Worm (Caenorhabditis elegans) whole organism, L4 larva: Measurements from ENCODE around the gene Y53G8AR.8.
A peak's percentile ranks its signal among the peaks of the same experiment; 100 is the strongest.

Experiments used
- D1046.2 ChIP-seq: fragments of 200-800 bp; sonication (Bioruptor generic); IDR thresholded peaks from 2 replicates; pipeline ENCODE4 v1.3.6; 2022; ENCODE audit warnings: missing genetic modification characterization, missing compliant biosample characterization
- F37D6.2 ChIP-seq: sonication (generic microtip); optimal IDR thresholded peaks from 2 replicates; lab custom pipeline; 2016; ENCODE audit warnings: mild to moderate bottlenecking, missing genetic modification characterization, missing compliant biosample characterization
- F44E2.7 ChIP-seq: fragments of 200-800 bp; sonication (Bioruptor generic); IDR thresholded peaks from 2 replicates; pipeline ENCODE4 v2.1.2; 2022; ENCODE audit warnings: missing genetic modification characterization, missing compliant biosample characterization
- F49E8.2 ChIP-seq: sonication (generic microtip); optimal IDR thresholded peaks from 2 replicates; lab custom pipeline; 2016; ENCODE audit warnings: missing compliant biosample characterization, mild to moderate bottlenecking, missing genetic modification characterization, borderline replicate concordance
- R02D3.7 ChIP-seq: fragments of 150-350 bp; sonication (generic microtip); optimal IDR thresholded peaks from 3 replicates; lab custom pipeline; 2014; ENCODE audit warnings: missing biosample characterization, missing genetic modification characterization
- Y48G9A.11 ChIP-seq: fragments of 200-800 bp; sonication (Bioruptor generic); IDR thresholded peaks from 2 replicates; pipeline ENCODE4 v1.3.6; 2022; ENCODE audit warnings: missing genetic modification reagents, missing genetic modification characterization, missing compliant biosample characterization
- aha-1 ChIP-seq: fragments of 150-350 bp; peaks from one replicate; lab custom pipeline; 2014; ENCODE audit warnings: missing biosample characterization, missing genetic modification characterization
- ama-1 ChIP-seq: fragments of 150-350 bp; optimal IDR thresholded peaks from 2 replicates; lab custom pipeline; 2014; ENCODE audit warnings: inconsistent platforms, mixed read lengths
- ceh-20 ChIP-seq: fragments of 200-800 bp; sonication (Bioruptor generic); IDR thresholded peaks from 2 replicates; pipeline ENCODE4 v1.3.6; 2022; ENCODE audit warnings: missing genetic modification reagents, missing genetic modification characterization, missing compliant biosample characterization
- ceh-28 ChIP-seq: fragments of 150-350 bp; optimal IDR thresholded peaks from 2 replicates; lab custom pipeline; 2014; ENCODE audit warnings: missing biosample characterization, missing genetic modification reagents, missing genetic modification characterization
- ceh-44 ChIP-seq: fragments of 200-800 bp; sonication (Bioruptor generic); IDR thresholded peaks from 2 replicates; pipeline ENCODE4 v1.3.6; 2022; ENCODE audit warnings: missing genetic modification reagents, missing genetic modification characterization, missing compliant biosample characterization
- cey-2 ChIP-seq: sonication (generic microtip); optimal IDR thresholded peaks from 3 replicates; lab custom pipeline; 2017; ENCODE audit warnings: missing genetic modification characterization, mild to moderate bottlenecking, missing compliant biosample characterization, antibody characterized with exemption, borderline replicate concordance; ENCODE audit not compliant: insufficient read depth
- daf-16 ChIP-seq, 3 experiments: sonication (generic microtip); optimal IDR thresholded peaks; 2 replicates each; lab custom pipeline; 2016 to 2017; ENCODE audit warnings: missing genetic modification characterization in 3 of 3, missing genetic modification reagents in 3 of 3, mild to moderate bottlenecking in 2 of 3, missing compliant biosample characterization in 2 of 3, missing biosample characterization in 1 of 3, moderate library complexity in 1 of 3
- daf-19 ChIP-seq: fragments of 200-800 bp; sonication (Bioruptor generic); conservative IDR thresholded peaks from 2 replicates; pipeline ENCODE4 v1.3.6; 2022; ENCODE audit warnings: missing genetic modification characterization, missing compliant biosample characterization
- dmd-6 ChIP-seq: fragments of 200-800 bp; sonication (Bioruptor generic); IDR thresholded peaks from 2 replicates; pipeline ENCODE4 v1.3.6; 2022; ENCODE audit warnings: missing genetic modification reagents, missing genetic modification characterization, missing compliant biosample characterization
- dmd-8 ChIP-seq: fragments of 200-800 bp; sonication (Bioruptor generic); IDR thresholded peaks from 2 replicates; pipeline ENCODE4 v1.3.6; 2022; ENCODE audit warnings: missing genetic modification characterization, missing compliant biosample characterization
- dve-1 ChIP-seq: sonication (generic microtip); optimal IDR thresholded peaks from 2 replicates; lab custom pipeline; 2017; ENCODE audit warnings: antibody characterized with exemption, mild to moderate bottlenecking, missing genetic modification characterization, missing compliant biosample characterization; ENCODE audit not compliant: insufficient read depth
- gei-8 ChIP-seq: fragments of 200-800 bp; sonication (Bioruptor generic); optimal IDR thresholded peaks from 2 replicates; lab custom pipeline; 2018; ENCODE audit warnings: mild to moderate bottlenecking, missing genetic modification characterization, missing compliant biosample characterization
- hlh-11 ChIP-seq: fragments of 200-800 bp; sonication (Bioruptor generic); optimal IDR thresholded peaks from 2 replicates; lab custom pipeline; 2018; ENCODE audit warnings: mild to moderate bottlenecking, missing genetic modification characterization, missing compliant biosample characterization
- jun-1 ChIP-seq: fragments of 150-350 bp; optimal IDR thresholded peaks from 2 replicates; lab custom pipeline; 2014; ENCODE audit warnings: missing biosample characterization, missing genetic modification reagents, missing genetic modification characterization
- lir-3 ChIP-seq: sonication (generic microtip); optimal IDR thresholded peaks from 2 replicates; lab custom pipeline; 2016; ENCODE audit warnings: mild to moderate bottlenecking, missing genetic modification characterization, missing compliant biosample characterization
- lsy-2 ChIP-seq, 2 experiments: fragments of 150-350 bp in 1 of 2; sonication (generic microtip) in 1 of 2; optimal IDR thresholded peaks; 2 replicates each; lab custom pipeline; 2014 to 2017; ENCODE audit warnings: missing biosample characterization in 2 of 2, missing genetic modification characterization in 2 of 2
- madf-5 ChIP-seq, 2 experiments: fragments of 200-800 bp; sonication (Bioruptor generic); IDR thresholded peaks; 2 replicates each; pipeline ENCODE4 v1.3.6; 2022; ENCODE audit warnings: missing compliant biosample characterization in 2 of 2, missing genetic modification characterization in 2 of 2
- madf-9 ChIP-seq: fragments of 200-800 bp; sonication (Bioruptor generic); conservative IDR thresholded peaks from 2 replicates; pipeline ENCODE4 v1.3.6; 2022; ENCODE audit warnings: missing genetic modification reagents, missing genetic modification characterization, missing compliant biosample characterization
- mdl-1 ChIP-seq, 2 experiments: fragments of 150-350 bp in 1 of 2; sonication (generic microtip) in 1 of 2; optimal IDR thresholded peaks; 2 replicates each; lab custom pipeline; 2014 to 2017; ENCODE audit warnings: missing biosample characterization in 2 of 2, missing genetic modification characterization in 2 of 2
- mep-1 ChIP-seq: fragments of 150-350 bp; sonication (generic microtip); optimal IDR thresholded peaks from 3 replicates; lab custom pipeline; 2014; ENCODE audit warnings: missing biosample characterization, missing genetic modification characterization
- mes-2 ChIP-seq: sonication (generic microtip); optimal IDR thresholded peaks from 2 replicates; lab custom pipeline; 2016; ENCODE audit warnings: missing genotype, mild to moderate bottlenecking, missing genetic modification characterization, missing compliant biosample characterization; ENCODE audit not compliant: poor library complexity, severe bottlenecking
- mxl-3 ChIP-seq: fragments of 200-800 bp; sonication (Bioruptor generic); optimal IDR thresholded peaks from 2 replicates; lab custom pipeline; 2018; ENCODE audit warnings: mild to moderate bottlenecking, missing genetic modification characterization, missing compliant biosample characterization
- nhr-28 ChIP-seq: fragments of 150-350 bp; optimal IDR thresholded peaks from 2 replicates; lab custom pipeline; 2014; ENCODE audit warnings: missing biosample characterization, missing genetic modification characterization
- nhr-48 ChIP-seq: sonication (generic microtip); optimal IDR thresholded peaks from 2 replicates; lab custom pipeline; 2016; ENCODE audit warnings: mild to moderate bottlenecking, missing genetic modification characterization, missing compliant biosample characterization
- nhr-6 ChIP-seq: fragments of 150-350 bp; optimal IDR thresholded peaks from 2 replicates; lab custom pipeline; 2014; ENCODE audit warnings: missing biosample characterization, missing genetic modification characterization
- nhr-76 ChIP-seq: fragments of 150-350 bp; optimal IDR thresholded peaks from 2 replicates; lab custom pipeline; 2014; ENCODE audit warnings: missing biosample characterization, missing genetic modification characterization
- nhr-77 ChIP-seq: fragments of 150-350 bp; optimal IDR thresholded peaks from 2 replicates; lab custom pipeline; 2014; ENCODE audit warnings: missing biosample characterization, missing genetic modification characterization
- pha-4 ChIP-seq, 2 experiments: fragments of 150-350 bp in 1 of 2; fragments of 200-800 bp in 1 of 2; sonication (Bioruptor generic) in 1 of 2; IDR thresholded peaks in 1 of 2; optimal IDR thresholded peaks in 1 of 2; 2 replicates each; pipeline versions ENCODE4 v1.3.6 to Lab custom; 2014 to 2022; ENCODE audit warnings: missing genetic modification characterization in 2 of 2, missing genetic modification reagents in 2 of 2, missing biosample characterization in 1 of 2, missing compliant biosample characterization in 1 of 2
- pqm-1 ChIP-seq: sonication (generic microtip); optimal IDR thresholded peaks from 2 replicates; lab custom pipeline; 2017; ENCODE audit warnings: missing biosample characterization, missing genetic modification characterization
- set-16 ChIP-seq: fragments of 200-800 bp; sonication (Bioruptor generic); IDR thresholded peaks from 2 replicates; pipeline ENCODE4 v1.3.6; 2022; ENCODE audit warnings: missing genetic modification reagents, missing genetic modification characterization, missing compliant biosample characterization
- skn-1 ChIP-seq: fragments of 150-350 bp; optimal IDR thresholded peaks from 2 replicates; lab custom pipeline; 2014; ENCODE audit warnings: missing biosample characterization, missing genetic modification characterization
- snpc-4 ChIP-seq: fragments of 150-350 bp; optimal IDR thresholded peaks from 2 replicates; lab custom pipeline; 2014; ENCODE audit warnings: missing biosample characterization, missing genetic modification characterization
- spr-1 ChIP-seq: sonication (generic microtip); optimal IDR thresholded peaks from 2 replicates; lab custom pipeline; 2016; ENCODE audit warnings: mild to moderate bottlenecking, missing genetic modification characterization, missing compliant biosample characterization
- vab-7 ChIP-seq: fragments of 200-800 bp; sonication (Bioruptor generic); IDR thresholded peaks from 2 replicates; pipeline ENCODE4 v1.3.6; 2022; ENCODE audit warnings: missing genetic modification reagents, missing genetic modification characterization, missing compliant biosample characterization
- zip-11 ChIP-seq: fragments of 200-800 bp; sonication (Bioruptor generic); IDR thresholded peaks from 2 replicates; pipeline ENCODE4 v1.3.6; 2022; ENCODE audit warnings: missing genetic modification characterization, missing compliant biosample characterization
- zip-2 ChIP-seq: fragments of 150-350 bp; optimal IDR thresholded peaks from 2 replicates; lab custom pipeline; 2014; ENCODE audit warnings: missing biosample characterization, missing genetic modification characterization

The Y53G8AR.8 gene

ce11 chrIII:3294283-3294793 is at the start of gene Y53G8AR.8, which contains the start of gene Y53G8AR.6:
Y53G8AR.8 (minus strand) TSS chrIII:3294330.
Y53G8AR.6 (plus strand) TSS chrIII:3294743.
- TF ChIP-seq aha-1 (tag; lab: Kevin White, UChicago) (peak; percentile 29), lsy-2 (tag; optimal IDR thresholded peaks at IDR 0.05; lab: Kevin White, UChicago) (peak in 1 of 2 experiments; percentile 51), mes-2 (tag; lab: Kevin White, UChicago) (peak; percentile 60), F49E8.2 (tag; lab: Kevin White, UChicago) (no peak), Y48G9A.11 (GFP tag; lab: Robert Waterston, UW) (no peak)

ce11 chrIII:3343463-3343862 is 49.3 kb upstream of the Y53G8AR.8 start:
- TF ChIP-seq ceh-28 (tag; lab: Kevin White, UChicago) (no peak), mes-2 (tag; lab: Kevin White, UChicago) (peak; percentile 31), F37D6.2 (tag; lab: Kevin White, UChicago) (no peak), nhr-77 (tag; lab: Kevin White, UChicago) (no peak), aha-1 (tag; lab: Kevin White, UChicago) (peak; percentile 89), daf-16 (GFP tag; optimal IDR thresholded peaks at IDR 0.05; lab: Kevin White, UChicago) (no peak), daf-16 (tag; optimal IDR thresholded peaks at IDR 0.05; lab: Kevin White, UChicago) (peak; percentile 41), pqm-1 (tag; lab: Kevin White, UChicago) (peak; percentile 79), nhr-6 (tag; lab: Kevin White, UChicago) (peak; percentile 28), mep-1 (tag; lab: Kevin White, UChicago) (peak; percentile 18), pha-4 (GFP tag; IDR thresholded peaks at IDR 0.05; lab: Robert Waterston, UW) (no peak), pha-4 (tag; optimal IDR thresholded peaks at IDR 0.05; lab: Kevin White, UChicago) (peak; percentile 94)

ce11 chrIII:3339317-3340016 is 45.3 kb upstream of the Y53G8AR.8 start:
- TF ChIP-seq ama-1 (lab: Kevin White, UChicago), result no peak
- TF ChIP-seq lir-3 (tag; lab: Kevin White, UChicago), result no peak
- TF ChIP-seq ceh-44 (GFP tag; lab: Robert Waterston, UW), result no peak
- TF ChIP-seq mxl-3 (GFP tag; lab: Kevin White, UChicago), result peak; percentile 55
- TF ChIP-seq ceh-28 (tag; lab: Kevin White, UChicago), result no peak
- peak; percentile 68 for TF ChIP-seq aha-1 (tag; lab: Kevin White, UChicago)
- no peak for TF ChIP-seq R02D3.7 (tag; lab: Kevin White, UChicago)
- TF ChIP-seq daf-19, result no peak
- TF ChIP-seq dmd-8 (GFP tag; lab: Robert Waterston, UW), result no peak
- no peak for TF ChIP-seq F44E2.7
- TF ChIP-seq dmd-6 (GFP tag; lab: Robert Waterston, UW), result peak; percentile 30; the same call in 1 of the 2 replicates
- 0 out of 4 replicates have a peak, but pooled peaks of 1 of the 2 experiments have one; percentile 54 for TF ChIP-seq madf-5 (GFP tag; IDR thresholded peaks at IDR 0.05; lab: Robert Waterston, UW)
- peak; percentile 15 for TF ChIP-seq nhr-48 (tag; lab: Kevin White, UChicago)
- peak in 1 of 2 experiments; percentile 25 for TF ChIP-seq mdl-1 (tag; optimal IDR thresholded peaks at IDR 0.05; lab: Kevin White, UChicago)
- TF ChIP-seq nhr-6 (tag; lab: Kevin White, UChicago), result peak; percentile 2
- TF ChIP-seq daf-16 (GFP tag; optimal IDR thresholded peaks at IDR 0.05; lab: Kevin White, UChicago), result no peak
- TF ChIP-seq daf-16 (tag; optimal IDR thresholded peaks at IDR 0.05; lab: Kevin White, UChicago), result peak; percentile 20
- TF ChIP-seq nhr-76 (tag; lab: Kevin White, UChicago), result no peak
- TF ChIP-seq ceh-20 (GFP tag; lab: Robert Waterston, UW), result no peak
- TF ChIP-seq zip-2 (tag; lab: Kevin White, UChicago), result no peak
- no peak for TF ChIP-seq skn-1 (tag; lab: Kevin White, UChicago)
- TF ChIP-seq hlh-11 (tag; lab: Kevin White, UChicago), result peak; percentile 51
- TF ChIP-seq mes-2 (tag; lab: Kevin White, UChicago), result peak; percentile 28
- TF ChIP-seq vab-7 (GFP tag; lab: Robert Waterston, UW), result no peak
- TF ChIP-seq nhr-28 (tag; lab: Kevin White, UChicago), result peak; percentile 65
- TF ChIP-seq madf-9, result no peak
- TF ChIP-seq D1046.2 (GFP tag; lab: Robert Waterston, UW), result no peak
- peak; percentile 17 for TF ChIP-seq dve-1 (tag; lab: Kevin White, UChicago)
- no peak for TF ChIP-seq spr-1 (tag; lab: Kevin White, UChicago)
- TF ChIP-seq gei-8 (GFP tag; lab: Kevin White, UChicago), result no peak
- TF ChIP-seq pha-4 (GFP tag; IDR thresholded peaks at IDR 0.05; lab: Robert Waterston, UW), result no peak
- no peak for TF ChIP-seq pha-4 (tag; optimal IDR thresholded peaks at IDR 0.05; lab: Kevin White, UChicago)
- TF ChIP-seq pqm-1 (tag; lab: Kevin White, UChicago), result peak; percentile 18
- no peak for TF ChIP-seq jun-1 (tag; lab: Kevin White, UChicago)
- TF ChIP-seq zip-11 (GFP tag; lab: Robert Waterston, UW), result no peak
- no peak for TF ChIP-seq set-16 (GFP tag; lab: Robert Waterston, UW)
- no peak for TF ChIP-seq cey-2 (tag; lab: Kevin White, UChicago)
- no peak for TF ChIP-seq snpc-4 (tag; lab: Kevin White, UChicago)
